Worm (Caenorhabditis elegans) whole organism, L1 larva: ENCODE measurements around the gene F17C11.13.

ENCODE experiments used
- C34B4.2 ChIP-seq: sonication (generic microtip); optimal IDR thresholded peaks from 2 replicates; lab custom pipeline; 2017; ENCODE audit warnings: mild to moderate bottlenecking, missing genetic modification characterization, missing compliant biosample characterization
- F16B12.6 ChIP-seq: fragments of 150-350 bp; optimal IDR thresholded peaks from 2 replicates; lab custom pipeline; 2014; ENCODE audit warnings: missing biosample characterization, missing genetic modification characterization
- aha-1 ChIP-seq: fragments of 150-350 bp; optimal IDR thresholded peaks from 2 replicates; lab custom pipeline; 2014; ENCODE audit warnings: missing biosample characterization, missing genetic modification characterization
- alr-1 ChIP-seq: fragments of 200-800 bp; sonication (Bioruptor generic); optimal IDR thresholded peaks from 2 replicates; lab custom pipeline; 2018; ENCODE audit warnings: borderline replicate concordance, mild to moderate bottlenecking, missing genetic modification characterization, missing compliant biosample characterization
- blmp-1 ChIP-seq: fragments of 150-350 bp; optimal IDR thresholded peaks from 2 replicates; lab custom pipeline; 2014; ENCODE audit warnings: missing biosample characterization, missing genetic modification characterization
- ceh-8 ChIP-seq: fragments of 200-800 bp; sonication (Bioruptor generic); optimal IDR thresholded peaks from 2 replicates; lab custom pipeline; 2018; ENCODE audit warnings: mild to moderate bottlenecking, missing genetic modification characterization, moderate library complexity, missing compliant biosample characterization
- ceh-82 ChIP-seq, 3 experiments: fragments of 150-350 bp in 1 of 3; sonication (generic microtip) in 2 of 3; optimal IDR thresholded peaks; 2 replicates each; lab custom pipeline; 2014 to 2017; ENCODE audit warnings: missing biosample characterization in 3 of 3, missing genetic modification characterization in 3 of 3
- dsc-1 ChIP-seq: sonication (generic microtip); optimal IDR thresholded peaks from 2 replicates; lab custom pipeline; 2016; ENCODE audit warnings: mild to moderate bottlenecking, missing genetic modification characterization, missing compliant biosample characterization
- efl-1 ChIP-seq, 4 experiments: fragments of 150-350 bp; optimal IDR thresholded peaks in 3 of 4; peaks in 1 of 4; 1 replicate in 1 of 4; 2 replicates in 3 of 4; lab custom pipeline; 2014; ENCODE audit warnings: missing biosample characterization in 2 of 4, missing genetic modification characterization in 2 of 4, missing genetic modification reagents in 2 of 4
- egl-27 ChIP-seq, 2 experiments: fragments of 150-350 bp in 1 of 2; sonication (generic microtip); optimal IDR thresholded peaks; 3 replicates each; lab custom pipeline; 2017 to 2018; ENCODE audit warnings: missing biosample characterization in 2 of 2, missing genetic modification characterization in 2 of 2, missing genetic modification reagents in 2 of 2
- elt-3 ChIP-seq, 6 experiments: fragments of 150-350 bp in 1 of 6; sonication (generic microtip); optimal IDR thresholded peaks; 2 replicates each; lab custom pipeline; 2017 to 2018; ENCODE audit warnings: missing biosample characterization in 6 of 6, missing genetic modification characterization in 6 of 6, inconsistent platforms in 1 of 6
- ets-5 ChIP-seq: fragments of 200-800 bp; sonication (Bioruptor generic); IDR thresholded peaks from 2 replicates; pipeline ENCODE4 v1.3.6; 2022; ENCODE audit warnings: missing genetic modification characterization, missing compliant biosample characterization
- fkh-8 ChIP-seq: sonication (generic microtip); optimal IDR thresholded peaks from 2 replicates; lab custom pipeline; 2016; ENCODE audit warnings: mild to moderate bottlenecking, missing genetic modification characterization, missing compliant biosample characterization
- fos-1 ChIP-seq: fragments of 150-350 bp; optimal IDR thresholded peaks from 2 replicates; lab custom pipeline; 2014; ENCODE audit warnings: missing biosample characterization, missing genetic modification characterization
- grh-1 ChIP-seq: fragments of 200-800 bp; sonication (Bioruptor generic); IDR thresholded peaks from 2 replicates; pipeline ENCODE4 v1.3.6; 2022; ENCODE audit warnings: missing genetic modification reagents, missing genetic modification characterization, missing compliant biosample characterization
- hpl-2 ChIP-seq: fragments of 150-350 bp; optimal IDR thresholded peaks from 2 replicates; lab custom pipeline; 2014; ENCODE audit warnings: missing biosample characterization, missing genetic modification reagents, missing genetic modification characterization
- irx-1 ChIP-seq: sonication (generic microtip); optimal IDR thresholded peaks from 2 replicates; lab custom pipeline; 2016; ENCODE audit warnings: missing genetic modification characterization, missing compliant biosample characterization
- lin-13 ChIP-seq: fragments of 150-350 bp; optimal IDR thresholded peaks from 2 replicates; lab custom pipeline; 2014; ENCODE audit warnings: missing biosample characterization, missing genetic modification reagents, missing genetic modification characterization
- lin-39 ChIP-seq: fragments of 150-350 bp; optimal IDR thresholded peaks from 2 replicates; lab custom pipeline; 2014; ENCODE audit warnings: missing biosample characterization, missing genetic modification reagents, missing genetic modification characterization
- lir-3 ChIP-seq: sonication (generic microtip); optimal IDR thresholded peaks from 2 replicates; lab custom pipeline; 2016; ENCODE audit warnings: mild to moderate bottlenecking, missing genetic modification characterization, moderate library complexity, missing compliant biosample characterization; ENCODE audit not compliant: poor library complexity
- mab-9 ChIP-seq: fragments of 200-800 bp; sonication (Bioruptor generic); IDR thresholded peaks from 2 replicates; pipeline ENCODE4 v1.3.6; 2022; ENCODE audit warnings: missing genetic modification reagents, missing genetic modification characterization, missing compliant biosample characterization
- mdl-1 ChIP-seq, 2 experiments: fragments of 150-350 bp; optimal IDR thresholded peaks; 2 replicates each; lab custom pipeline; 2014 to 2017; ENCODE audit warnings: missing biosample characterization in 2 of 2, missing genetic modification characterization in 2 of 2, inconsistent platforms in 1 of 2
- mep-1 ChIP-seq: fragments of 150-350 bp; optimal IDR thresholded peaks from 2 replicates; lab custom pipeline; 2014; ENCODE audit warnings: missing biosample characterization, missing genetic modification characterization
- nhr-11 ChIP-seq: fragments of 150-350 bp; optimal IDR thresholded peaks from 2 replicates; lab custom pipeline; 2014; ENCODE audit warnings: missing biosample characterization, missing genetic modification characterization
- nhr-12 ChIP-seq: sonication (generic microtip); optimal IDR thresholded peaks from 2 replicates; lab custom pipeline; 2017; ENCODE audit warnings: missing biosample characterization, missing genetic modification characterization
- nhr-237 ChIP-seq: fragments of 150-350 bp; optimal IDR thresholded peaks from 2 replicates; lab custom pipeline; 2014; ENCODE audit warnings: missing biosample characterization, missing genetic modification characterization
- nhr-71 ChIP-seq: sonication (generic microtip); optimal IDR thresholded peaks from 2 replicates; lab custom pipeline; 2016; ENCODE audit warnings: mild to moderate bottlenecking, missing genetic modification characterization, moderate library complexity, missing compliant biosample characterization
- nhr-76 ChIP-seq: sonication (generic microtip); optimal IDR thresholded peaks from 2 replicates; lab custom pipeline; 2017; ENCODE audit warnings: missing biosample characterization, missing genetic modification characterization
- nhr-77 ChIP-seq: fragments of 150-350 bp; optimal IDR thresholded peaks from 2 replicates; lab custom pipeline; 2014; ENCODE audit warnings: missing biosample characterization, missing genetic modification characterization
- nhr-84 ChIP-seq: sonication (generic microtip); optimal IDR thresholded peaks from 2 replicates; lab custom pipeline; 2017; ENCODE audit warnings: missing biosample characterization, missing genetic modification characterization
- nhr-90 ChIP-seq: sonication (generic microtip); optimal IDR thresholded peaks from 2 replicates; lab custom pipeline; 2016; ENCODE audit warnings: mild to moderate bottlenecking, missing genetic modification characterization, missing compliant biosample characterization; ENCODE audit not compliant: poor library complexity
- pag-3 ChIP-seq: sonication (generic microtip); optimal IDR thresholded peaks from 2 replicates; lab custom pipeline; 2017; ENCODE audit warnings: missing genetic modification characterization, mild to moderate bottlenecking, missing compliant biosample characterization, antibody characterized with exemption, borderline replicate concordance; ENCODE audit not compliant: insufficient read depth
- pqm-1 ChIP-seq: sonication (generic microtip); optimal IDR thresholded peaks from 3 replicates; lab custom pipeline; 2017; ENCODE audit warnings: missing biosample characterization, missing genetic modification characterization
- rnt-1 ChIP-seq: sonication (generic microtip); optimal IDR thresholded peaks from 2 replicates; lab custom pipeline; 2016; ENCODE audit warnings: mild to moderate bottlenecking, missing genetic modification characterization, moderate library complexity, missing compliant biosample characterization
- skn-1 ChIP-seq: fragments of 150-350 bp; optimal IDR thresholded peaks from 2 replicates; lab custom pipeline; 2014; ENCODE audit warnings: missing biosample characterization, missing genetic modification characterization
- sptf-1 ChIP-seq: fragments of 150-350 bp; optimal IDR thresholded peaks from 2 replicates; lab custom pipeline; 2014; ENCODE audit warnings: missing biosample characterization, missing genetic modification characterization
- tlp-1 ChIP-seq: fragments of 150-350 bp; optimal IDR thresholded peaks from 2 replicates; lab custom pipeline; 2014; ENCODE audit warnings: missing biosample characterization, missing genetic modification characterization
- unc-130 ChIP-seq: fragments of 150-350 bp; optimal IDR thresholded peaks from 2 replicates; lab custom pipeline; 2017; ENCODE audit warnings: missing biosample characterization, missing genetic modification characterization, inconsistent platforms
- unc-98 ChIP-seq: fragments of 200-800 bp; sonication (Bioruptor generic); IDR thresholded peaks from 2 replicates; pipeline ENCODE4 v1.3.6; 2022; ENCODE audit warnings: missing genetic modification characterization, missing compliant biosample characterization
- xbp-1 ChIP-seq: sonication (generic microtip); optimal IDR thresholded peaks from 2 replicates; lab custom pipeline; 2016; ENCODE audit warnings: missing genetic modification characterization, missing compliant biosample characterization
- zip-4 ChIP-seq: fragments of 200-800 bp; sonication (Bioruptor generic); optimal IDR thresholded peaks from 2 replicates; lab custom pipeline; 2018; ENCODE audit warnings: mild to moderate bottlenecking, missing genetic modification characterization, moderate library complexity, missing compliant biosample characterization

The F17C11.13 gene

DNA sequence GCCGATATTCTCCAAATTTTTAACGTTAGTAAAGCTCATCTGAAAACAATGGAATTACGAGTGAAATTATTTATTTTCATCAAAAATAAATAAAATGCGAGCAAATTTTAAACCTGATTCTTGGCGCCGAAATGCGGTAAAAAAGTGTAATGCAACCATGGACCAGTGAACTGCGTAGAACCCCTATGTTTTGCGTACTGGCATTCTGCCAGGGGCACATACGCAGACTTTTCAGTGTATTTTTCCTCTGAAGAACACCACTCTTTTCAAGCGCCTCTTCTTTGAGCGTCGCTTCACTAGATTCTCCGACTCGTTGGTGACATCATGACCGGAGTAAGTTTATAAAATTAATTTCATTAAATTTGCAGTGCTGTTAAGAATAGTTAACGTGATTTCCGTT, 9.8 kb downstream of the F17C11.13 start, which contains the start of the genes ctf-4 and eef-1G (continued):
- peak; percentile 82 for TF ChIP-seq lin-39 (tag; lab: Kevin White, UChicago)
- peak; percentile 97 for TF ChIP-seq fkh-8 (tag; lab: Kevin White, UChicago)
- TF ChIP-seq nhr-12 (tag; lab: Kevin White, UChicago), result no peak
- TF ChIP-seq lin-13, result peak; percentile 95
- peak; percentile 96 for TF ChIP-seq nhr-77 (tag; lab: Kevin White, UChicago)
- no peak for TF ChIP-seq C34B4.2
- TF ChIP-seq pqm-1 (tag; lab: Kevin White, UChicago), result no peak
- no peak for TF ChIP-seq tlp-1 (tag; lab: Kevin White, UChicago)
- TF ChIP-seq nhr-237 (tag; lab: Kevin White, UChicago), result peak; percentile 89
- TF ChIP-seq unc-130 (tag; lab: Kevin White, UChicago), result peak; percentile 99
- peak; percentile 69 for TF ChIP-seq nhr-11 (tag; lab: Kevin White, UChicago)
- peak; percentile 96 for TF ChIP-seq nhr-90 (tag; lab: Kevin White, UChicago)
- peak; percentile 96 for TF ChIP-seq xbp-1 (tag; lab: Kevin White, UChicago)
- peak; percentile 89 for TF ChIP-seq hpl-2 (GFP tag; lab: Kevin White, UChicago)
- peak; percentile 47 for TF ChIP-seq aha-1 (tag; lab: Kevin White, UChicago)
- peak; percentile 95 for TF ChIP-seq dsc-1
- peak; percentile 15 for TF ChIP-seq nhr-76 (tag; lab: Kevin White, UChicago)
- no peak for TF ChIP-seq ets-5 (GFP tag; lab: Robert Waterston, UW)
- TF ChIP-seq elt-3 (tag; optimal IDR thresholded peaks at IDR 0.05; lab: Kevin White, UChicago), result peak in 4 of 6 experiments; percentile 30 to 96 (median 94)
- TF ChIP-seq lir-3 (tag; lab: Kevin White, UChicago), result peak; percentile 81
- peak; percentile 96 for TF ChIP-seq skn-1 (tag; lab: Kevin White, UChicago)
- peak; percentile 90 for TF ChIP-seq irx-1 (tag; lab: Kevin White, UChicago)
- peak; percentile 96 for TF ChIP-seq rnt-1 (tag; lab: Kevin White, UChicago)
- peak; percentile 93 for TF ChIP-seq grh-1
- TF ChIP-seq F16B12.6, result peak; percentile 68
- peak; percentile 85 for TF ChIP-seq zip-4
- TF ChIP-seq fos-1 (tag; lab: Kevin White, UChicago), result peak; percentile 93
- no peak for TF ChIP-seq pag-3 (tag; lab: Kevin White, UChicago)
- no peak for TF ChIP-seq sptf-1 (tag; lab: Kevin White, UChicago)
- peak; percentile 72 for TF ChIP-seq unc-98 (GFP tag; lab: Robert Waterston, UW)
- TF ChIP-seq mep-1 (tag; lab: Kevin White, UChicago), result peak; percentile 98
- TF ChIP-seq alr-1 (tag; lab: Kevin White, UChicago), result no peak
- TF ChIP-seq ceh-8 (GFP tag; lab: Kevin White, UChicago), result peak; percentile 72
- TF ChIP-seq blmp-1, result peak; percentile 92
- TF ChIP-seq mdl-1 (tag; optimal IDR thresholded peaks at IDR 0.05; lab: Kevin White, UChicago), result peak in 1 of 2 experiments; percentile 93
- peak; percentile 98 for TF ChIP-seq nhr-71
- peak; percentile 86 for TF ChIP-seq mab-9
- TF ChIP-seq ceh-82 (tag; optimal IDR thresholded peaks at IDR 0.05; lab: Kevin White, UChicago), result peak; percentile 88 to 98 (median 94)

- TF ChIP-seq egl-27 (tag; optimal IDR thresholded peaks at IDR 0.05; lab: Kevin White, UChicago), result no peak
- no peak for TF ChIP-seq C34B4.2
- TF ChIP-seq nhr-84, result no peak
- no peak for TF ChIP-seq efl-1 (optimal IDR thresholded peaks at IDR 0.05; lab: Kevin White, UChicago)
- peak in 1 of 2 experiments; percentile 17 for TF ChIP-seq efl-1 (GFP tag; optimal IDR thresholded peaks at IDR 0.05 in 1 of 2; lab: Kevin White, UChicago)
- TF ChIP-seq lir-3 (tag; lab: Kevin White, UChicago), result no peak
Measured at ce11 chrV:10966874-10967273, 11.2 kb downstream of the F17C11.13 start.
